Fruit fly (Drosophila melanogaster) whole organism, embryonic: ENCODE results near the gene Son.

Experiments
- Awh ChIP-seq: fragments of 200-800 bp; sonication (Bioruptor generic); IDR thresholded peaks from 2 replicates; pipeline ENCODE4, ENCODE4 v1.3.6; 2022; ENCODE audit warnings: missing biosample characterization, missing genetic modification characterization
- B-H1 ChIP-seq: fragments of 200-800 bp; sonication (Bioruptor generic); IDR thresholded peaks from 3 replicates; pipeline ENCODE4 v1.3.6; 2022; ENCODE audit warnings: missing biosample characterization, missing genetic modification characterization
- CG10274 ChIP-seq: fragments of 200-800 bp; sonication (Bioruptor generic); optimal IDR thresholded peaks from 3 replicates; lab custom pipeline; 2017; ENCODE audit warnings: missing biosample characterization, mild to moderate bottlenecking, missing genetic modification characterization
- CG10543 ChIP-seq: fragments of 200-800 bp; sonication (Bioruptor generic); optimal IDR thresholded peaks from 3 replicates; lab custom pipeline; 2017; ENCODE audit warnings: missing biosample characterization, mild to moderate bottlenecking, missing genetic modification characterization, moderate library complexity
- CG11093 ChIP-seq: fragments of 200-800 bp; sonication (Bioruptor generic); IDR thresholded peaks from 3 replicates; pipeline ENCODE4 v1.3.6; 2022; ENCODE audit warnings: missing biosample characterization, missing genetic modification characterization
- CG11247 ChIP-seq: fragments of 200-800 bp; sonication (Bioruptor generic); IDR thresholded peaks from 2 replicates; pipeline ENCODE4 v1.3.6; 2022; ENCODE audit warnings: missing biosample characterization, missing genetic modification characterization
- CG11398 ChIP-seq: fragments of 200-800 bp; sonication (Bioruptor generic); optimal IDR thresholded peaks from 2 replicates; lab custom pipeline; 2016; ENCODE audit warnings: missing biosample characterization, missing genetic modification characterization
- CG11560 ChIP-seq: fragments of 200-800 bp; sonication (Bioruptor generic); IDR thresholded peaks from 3 replicates; pipeline ENCODE4 v1.3.6; 2022; ENCODE audit warnings: missing biosample characterization, missing genetic modification characterization
- CG12659 ChIP-seq: fragments of 200-800 bp; sonication (Bioruptor generic); optimal IDR thresholded peaks from 3 replicates; lab custom pipeline; 2017; ENCODE audit warnings: mild to moderate bottlenecking, missing biosample characterization, missing genetic modification reagents, missing genetic modification characterization
- CG12769 ChIP-seq: fragments of 200-800 bp; sonication (Bioruptor generic); optimal IDR thresholded peaks from 2 replicates; lab custom pipeline; 2019; ENCODE audit warnings: missing biosample characterization, mild to moderate bottlenecking, missing genetic modification characterization, moderate library complexity
- CG2199 ChIP-seq: fragments of 200-800 bp; sonication (Bioruptor generic); IDR thresholded peaks from 3 replicates; pipeline ENCODE4 v1.3.6; 2022; ENCODE audit warnings: missing biosample characterization, missing genetic modification characterization
- CG32767 ChIP-seq: fragments of 200-800 bp; sonication (Bioruptor generic); IDR thresholded peaks from 2 replicates; pipeline ENCODE4 v1.3.6; 2022; ENCODE audit warnings: missing biosample characterization, missing genetic modification characterization
- CG3281 ChIP-seq: fragments of 200-800 bp; sonication (Bioruptor generic); optimal IDR thresholded peaks from 3 replicates; lab custom pipeline; 2017; ENCODE audit warnings: missing biosample characterization, mild to moderate bottlenecking, missing genetic modification characterization
- CG42726 ChIP-seq: fragments of 200-800 bp; sonication (Bioruptor generic); IDR thresholded peaks from 2 replicates; pipeline ENCODE4 v1.3.6; 2022; ENCODE audit warnings: missing biosample characterization, missing genetic modification characterization; ENCODE audit not compliant: partially characterized antibody
- CG4282 ChIP-seq: fragments of 200-800 bp; sonication (Bioruptor generic); optimal IDR thresholded peaks from 2 replicates; lab custom pipeline; 2016; ENCODE audit warnings: missing biosample characterization, missing genetic modification characterization
- CG4360 ChIP-seq: fragments of 200-800 bp; sonication (Bioruptor generic); IDR thresholded peaks from 2 replicates; pipeline ENCODE4 v1.3.6; 2022; ENCODE audit warnings: missing biosample characterization, missing genetic modification characterization
- CG6654 ChIP-seq: fragments of 200-800 bp; sonication (Bioruptor generic); optimal IDR thresholded peaks from 2 replicates; lab custom pipeline; 2017; ENCODE audit warnings: missing biosample characterization, mild to moderate bottlenecking, missing genetic modification characterization
- CG7372 ChIP-seq: fragments of 200-800 bp; sonication (Bioruptor generic); IDR thresholded peaks from 2 replicates; pipeline ENCODE4 v1.3.6; 2022; ENCODE audit warnings: missing biosample characterization, missing genetic modification characterization
- CG7928 ChIP-seq: fragments of 200-800 bp; sonication (Bioruptor generic); optimal IDR thresholded peaks from 2 replicates; lab custom pipeline; 2017; ENCODE audit warnings: missing biosample characterization, mild to moderate bottlenecking, missing genetic modification characterization
- CG7963 ChIP-seq: fragments of 200-800 bp; sonication (Bioruptor generic); IDR thresholded peaks from 3 replicates; pipeline ENCODE4 v1.3.6; 2022; ENCODE audit warnings: missing biosample characterization, missing genetic modification characterization; ENCODE audit not compliant: partially characterized antibody
- CG8089 ChIP-seq: fragments of 200-800 bp; sonication (Bioruptor generic); optimal IDR thresholded peaks from 3 replicates; lab custom pipeline; 2016; ENCODE audit warnings: missing biosample characterization, missing genetic modification characterization
- CG9932 ChIP-seq: fragments of 200-800 bp; sonication (Bioruptor generic); IDR thresholded peaks from 2 replicates; pipeline ENCODE4 v1.3.6; 2022; ENCODE audit warnings: missing biosample characterization, missing genetic modification characterization
- D19A ChIP-seq: fragments of 200-800 bp; optimal IDR thresholded peaks from 3 replicates; lab custom pipeline; 2019; ENCODE audit warnings: missing biosample characterization, mild to moderate bottlenecking, missing genetic modification characterization, moderate library complexity
- Deaf1 ChIP-seq: fragments of 200-800 bp; optimal IDR thresholded peaks from 3 replicates; lab custom pipeline; 2019; ENCODE audit warnings: missing biosample characterization, mild to moderate bottlenecking, missing genetic modification characterization, moderate library complexity
- Dip2 ChIP-seq: fragments of 200-800 bp; sonication (Bioruptor generic); IDR thresholded peaks from 2 replicates; pipeline ENCODE4 v1.3.6; 2022; ENCODE audit warnings: missing biosample characterization, missing genetic modification characterization
- Doc3 ChIP-seq: fragments of 200-800 bp; sonication (Bioruptor generic); IDR thresholded peaks from 3 replicates; pipeline ENCODE4 v1.3.6; 2022; ENCODE audit warnings: missing biosample characterization, missing genetic modification characterization; ENCODE audit not compliant: partially characterized antibody
- Hr3 ChIP-seq: fragments of 200-800 bp; sonication (Bioruptor generic); optimal IDR thresholded peaks from 3 replicates; lab custom pipeline; 2016; ENCODE audit warnings: missing biosample characterization, missing genetic modification characterization
- Neu2 ChIP-seq: fragments of 200-800 bp; sonication (Bioruptor generic); optimal IDR thresholded peaks from 3 replicates; lab custom pipeline; 2016; ENCODE audit warnings: missing biosample characterization, missing genetic modification characterization, borderline replicate concordance
- Opbp ChIP-seq: fragments of 200-800 bp; sonication (Bioruptor generic); IDR thresholded peaks from 3 replicates; pipeline ENCODE4 v1.3.6; 2022; ENCODE audit warnings: missing biosample characterization, missing genetic modification characterization; ENCODE audit not compliant: partially characterized antibody
- Six4 ChIP-seq: fragments of 200-800 bp; sonication (Bioruptor generic); optimal IDR thresholded peaks from 2 replicates; lab custom pipeline; 2016; ENCODE audit warnings: missing biosample characterization, missing genetic modification characterization
- Ssrp ChIP-seq: fragments of 200-800 bp; sonication (Bioruptor generic); optimal IDR thresholded peaks from 2 replicates; lab custom pipeline; 2018; ENCODE audit warnings: missing biosample characterization, mild to moderate bottlenecking, missing genetic modification characterization, moderate library complexity
- Stat92E ChIP-seq, 3 experiments: fragments of >200 bp in 2 of 3; fragments of 200-800 bp in 1 of 3; sonication (Bioruptor generic) in 1 of 3; optimal IDR thresholded peaks; 2 replicates each; lab custom pipeline; 2017 to 2019; ENCODE audit warnings: missing biosample characterization in 3 of 3, missing genetic modification characterization in 3 of 3, mild to moderate bottlenecking in 1 of 3, moderate library complexity in 1 of 3
- ac ChIP-seq: fragments of 200-800 bp; sonication (Bioruptor generic); optimal IDR thresholded peaks from 3 replicates; lab custom pipeline; 2017; ENCODE audit warnings: missing biosample characterization, mild to moderate bottlenecking, missing genetic modification characterization
- bbx ChIP-seq: fragments of 200-800 bp; sonication (Bioruptor generic); IDR thresholded peaks from 2 replicates; pipeline ENCODE4 v1.3.6; 2022; ENCODE audit warnings: missing biosample characterization, missing genetic modification characterization; ENCODE audit not compliant: partially characterized antibody
- bowl ChIP-seq: fragments of 200-800 bp; sonication (Bioruptor generic); IDR thresholded peaks from 2 replicates; pipeline ENCODE4 v1.3.6; 2022; ENCODE audit warnings: missing biosample characterization, missing genetic modification characterization
- cas ChIP-seq: fragments of 200-800 bp; sonication (Bioruptor generic); IDR thresholded peaks from 2 replicates; pipeline ENCODE4 v1.3.6; 2022; ENCODE audit warnings: missing biosample characterization, missing genetic modification characterization
- caup ChIP-seq: fragments of 200-800 bp; sonication (Bioruptor generic); optimal IDR thresholded peaks from 3 replicates; lab custom pipeline; 2017; ENCODE audit warnings: missing biosample characterization, mild to moderate bottlenecking, missing genetic modification characterization, moderate library complexity; ENCODE audit not compliant: severe bottlenecking
- da ChIP-seq: fragments of 200-800 bp; sonication (Bioruptor generic); optimal IDR thresholded peaks from 2 replicates; lab custom pipeline; 2016; ENCODE audit warnings: missing biosample characterization, missing genetic modification characterization
- danr ChIP-seq: fragments of 200-800 bp; sonication (Bioruptor generic); IDR thresholded peaks from 2 replicates; pipeline ENCODE4 v1.3.6; 2022; ENCODE audit warnings: missing biosample characterization, missing genetic modification characterization
- ems ChIP-seq: fragments of 200-800 bp; sonication (Bioruptor generic); optimal IDR thresholded peaks from 3 replicates; lab custom pipeline; 2016; ENCODE audit warnings: missing biosample characterization, missing genetic modification characterization
- h ChIP-seq: fragments of >200 bp; optimal IDR thresholded peaks from 2 replicates; lab custom pipeline; 2017
- her ChIP-seq: fragments of 200-800 bp; sonication (Bioruptor generic); optimal IDR thresholded peaks from 2 replicates; lab custom pipeline; 2016; ENCODE audit warnings: missing biosample characterization, missing genetic modification characterization
- onecut ChIP-seq: fragments of 200-800 bp; sonication (Bioruptor generic); IDR thresholded peaks from 2 replicates; pipeline ENCODE4 v1.3.6; 2022; ENCODE audit warnings: missing biosample characterization, missing genetic modification characterization
- slbo ChIP-seq: fragments of 200-800 bp; sonication (Bioruptor generic); IDR thresholded peaks from 2 replicates; pipeline ENCODE4 v1.3.6; 2022; ENCODE audit warnings: missing biosample characterization, missing genetic modification characterization
- sug ChIP-seq: fragments of 200-800 bp; optimal IDR thresholded peaks from 2 replicates; lab custom pipeline; 2019; ENCODE audit warnings: missing biosample characterization, mild to moderate bottlenecking, missing genetic modification characterization, moderate library complexity
- tio ChIP-seq: fragments of 200-800 bp; sonication (Bioruptor generic); optimal IDR thresholded peaks from 2 replicates; lab custom pipeline; 2017; ENCODE audit warnings: missing biosample characterization, missing genetic modification characterization, inconsistent platforms
- trem ChIP-seq: fragments of 200-800 bp; optimal IDR thresholded peaks from 3 replicates; lab custom pipeline; 2019; ENCODE audit warnings: missing biosample characterization, mild to moderate bottlenecking, missing genetic modification characterization, moderate library complexity
- vvl ChIP-seq: fragments of 200-800 bp; sonication (Bioruptor generic); IDR thresholded peaks from 2 replicates; pipeline ENCODE4 v1.3.6; 2022; ENCODE audit warnings: missing biosample characterization, missing genetic modification characterization
- z ChIP-seq: fragments of 200-800 bp; sonication (Bioruptor generic); IDR thresholded peaks from 3 replicates; pipeline ENCODE4 v1.3.6; 2022; ENCODE audit warnings: missing biosample characterization, missing genetic modification characterization

Gene Son

DNA sequence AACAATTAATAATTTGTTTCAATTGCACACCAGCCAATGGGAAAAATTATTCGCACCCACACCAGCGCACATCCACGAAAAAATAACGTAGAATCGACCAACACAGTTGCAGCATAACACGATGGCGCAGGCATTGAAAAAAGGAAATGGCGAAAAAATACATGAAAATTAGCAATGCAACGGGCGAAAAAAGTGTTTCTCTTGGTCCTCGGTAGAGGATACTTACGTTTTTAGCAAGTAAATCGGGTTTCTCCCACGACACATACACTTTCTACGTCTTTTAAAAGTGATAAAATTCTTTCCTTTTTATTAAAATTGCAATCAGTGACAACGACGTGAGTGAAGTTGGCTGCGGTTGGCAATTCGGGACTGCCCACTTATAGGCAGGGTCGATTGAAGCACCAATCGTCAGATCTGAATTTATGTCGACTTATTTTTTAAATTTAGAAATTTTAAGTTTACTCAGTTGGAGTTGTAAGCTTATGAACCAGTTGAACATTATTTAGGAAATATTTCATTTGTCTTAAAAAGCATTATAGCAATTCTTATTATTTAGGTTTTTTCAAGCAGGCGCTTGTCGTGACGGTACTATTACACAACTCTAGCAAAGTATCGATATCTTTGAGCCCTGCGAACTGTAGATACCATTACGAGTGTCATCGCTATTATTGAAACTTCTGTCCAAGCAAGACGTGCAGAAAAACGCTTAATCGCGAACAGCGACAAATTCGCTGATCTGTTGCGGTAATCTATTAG lies at the start of gene Son, which contains the start of gene Kap-alpha3 (continued):
- TF ChIP-seq bowl: peak; percentile 49; the same call in 1 of the 2 replicates
- TF ChIP-seq her (GFP tag; lab: Kevin White, UChicago): peak; percentile 88
- peak in 1 of 3 experiments; percentile 60 for TF ChIP-seq Stat92E (GFP tag; optimal IDR thresholded peaks at IDR 0.05; lab: Kevin White, UChicago)
- peak; percentile 95 for TF ChIP-seq sug
- TF ChIP-seq Dip2: no peak
- peak; percentile 83 for TF ChIP-seq ac
- peak; percentile 87 for TF ChIP-seq CG4282
- TF ChIP-seq D19A (tag; lab: Kevin White, UChicago): peak; percentile 69
- peak; percentile 70; the same call in 1 of the 2 replicates for TF ChIP-seq cas (GFP tag; lab: Robert Waterston, UW)
- peak; percentile 76 for TF ChIP-seq Six4
- TF ChIP-seq Ssrp (tag; lab: Kevin White, UChicago): peak; percentile 79
- TF ChIP-seq bbx: peak; percentile 64
- no peak for TF ChIP-seq CG4360
- peak; percentile 91 for TF ChIP-seq vvl (GFP tag; lab: Robert Waterston, UW)
- TF ChIP-seq CG11560 (tag; lab: Robert Waterston, UW): peak; percentile 71; the same call in 2 of the 3 replicates
- TF ChIP-seq z (GFP tag; lab: Robert Waterston, UW): no peak
- TF ChIP-seq CG32767 (GFP tag; lab: Robert Waterston, UW): peak; percentile 77
- TF ChIP-seq caup: peak; percentile 96
- peak; percentile 88 for TF ChIP-seq Doc3 (GFP tag; lab: Robert Waterston, UW)
- peak; percentile 79 for TF ChIP-seq CG11093 (GFP tag; lab: Robert Waterston, UW)
- no peak; the same call in 2 of the 3 replicates for TF ChIP-seq CG7963
- no peak for TF ChIP-seq h
- peak; percentile 88 for TF ChIP-seq CG7372
- TF ChIP-seq CG12659 (GFP tag; lab: Kevin White, UChicago): peak; percentile 98
- TF ChIP-seq CG2199 (GFP tag; lab: Robert Waterston, UW): peak; percentile 79; the same call in 2 of the 3 replicates
- TF ChIP-seq CG6654 (GFP tag; lab: Kevin White, UChicago): peak; percentile 76
- TF ChIP-seq Neu2: peak; percentile 91
- peak; percentile 64 for TF ChIP-seq Deaf1 (tag; lab: Kevin White, UChicago)
- peak; percentile 93 for TF ChIP-seq ems (GFP tag; lab: Kevin White, UChicago)
- peak; percentile 83 for TF ChIP-seq da (GFP tag; lab: Kevin White, UChicago)
- peak; percentile 75 for TF ChIP-seq CG12769 (tag; lab: Kevin White, UChicago)
- TF ChIP-seq CG8089: peak; percentile 93
- peak; percentile 93 for TF ChIP-seq CG9932 (GFP tag; lab: Robert Waterston, UW)
- peak; percentile 74 for TF ChIP-seq B-H1 (GFP tag; lab: Robert Waterston, UW)
- peak; percentile 88 for TF ChIP-seq CG10274 (GFP tag; lab: Kevin White, UChicago)
- TF ChIP-seq CG10543 (GFP tag; lab: Kevin White, UChicago): peak; percentile 98
- TF ChIP-seq tio (GFP tag; lab: Kevin White, UChicago): peak; percentile 90
- peak; percentile 65 for TF ChIP-seq CG42726 (GFP tag; lab: Robert Waterston, UW)
- TF ChIP-seq Hr3 (GFP tag; lab: Kevin White, UChicago): peak; percentile 90
- peak; percentile 83 for TF ChIP-seq CG11247 (GFP tag; lab: Robert Waterston, UW)
- TF ChIP-seq CG7928 (GFP tag; lab: Kevin White, UChicago): peak; percentile 72
- TF ChIP-seq Awh (GFP tag; lab: Robert Waterston, UW): peak; percentile 87
- peak; percentile 87 for TF ChIP-seq onecut
- TF ChIP-seq CG3281: peak; percentile 94
- TF ChIP-seq Opbp (GFP tag; lab: Robert Waterston, UW): peak; percentile 99
- TF ChIP-seq slbo: peak; percentile 93
- peak; percentile 72 for TF ChIP-seq danr (GFP tag; lab: Robert Waterston, UW)
- TF ChIP-seq CG11398 (GFP tag; lab: Kevin White, UChicago): peak; percentile 87
- TF ChIP-seq trem (tag; lab: Kevin White, UChicago): peak; percentile 100
